Worm (Caenorhabditis elegans) whole organism, late embryonic: ENCODE measurements around the gene osm-5.

Source experiments
- C38D4.7 ChIP-seq: fragments of 200-800 bp; sonication (Bioruptor generic); optimal IDR thresholded peaks from 2 replicates; lab custom pipeline; 2018; ENCODE audit warnings: mild to moderate bottlenecking, missing genetic modification characterization, moderate library complexity, missing compliant biosample characterization
- K02D7.2 ChIP-seq: sonication (generic microtip); optimal IDR thresholded peaks from 2 replicates; lab custom pipeline; 2017; ENCODE audit warnings: mild to moderate bottlenecking, missing genetic modification characterization, missing compliant biosample characterization
- K09A11.1 ChIP-seq: sonication (generic microtip); optimal IDR thresholded peaks from 2 replicates; lab custom pipeline; 2017; ENCODE audit warnings: antibody characterized with exemption, mild to moderate bottlenecking, missing genetic modification characterization, missing compliant biosample characterization; ENCODE audit not compliant: insufficient read depth
- Y22D7AL.16 ChIP-seq: sonication (generic microtip); optimal IDR thresholded peaks from 2 replicates; lab custom pipeline; 2016; ENCODE audit warnings: missing genetic modification characterization, missing compliant biosample characterization
- ahr-1 ChIP-seq: sonication (generic microtip); optimal IDR thresholded peaks from 2 replicates; lab custom pipeline; 2016; ENCODE audit warnings: missing genetic modification characterization, missing compliant biosample characterization
- ama-1 ChIP-seq: fragments of 150-350 bp; optimal IDR thresholded peaks from 2 replicates; lab custom pipeline; 2014
- ceh-18 ChIP-seq: sonication (generic microtip); optimal IDR thresholded peaks from 2 replicates; lab custom pipeline; 2016; ENCODE audit warnings: missing genetic modification characterization, missing compliant biosample characterization
- ceh-19 ChIP-seq: fragments of 200-800 bp; sonication (Bioruptor generic); optimal IDR thresholded peaks from 2 replicates; lab custom pipeline; 2018; ENCODE audit warnings: mild to moderate bottlenecking, missing genetic modification characterization, missing compliant biosample characterization
- ceh-2 ChIP-seq: sonication (generic microtip); optimal IDR thresholded peaks from 2 replicates; lab custom pipeline; 2016; ENCODE audit warnings: missing genotype, missing genetic modification characterization, missing compliant biosample characterization
- ceh-34 ChIP-seq: sonication (generic microtip); optimal IDR thresholded peaks from 2 replicates; lab custom pipeline; 2016; ENCODE audit warnings: mild to moderate bottlenecking, missing genetic modification characterization, missing compliant biosample characterization
- ceh-45 ChIP-seq: fragments of 200-800 bp; sonication (Bioruptor generic); IDR thresholded peaks from 2 replicates; pipeline ENCODE4 v1.3.6; 2022; ENCODE audit warnings: missing genetic modification reagents, missing genetic modification characterization, missing compliant biosample characterization
- ceh-48 ChIP-seq: sonication (generic microtip); optimal IDR thresholded peaks from 2 replicates; lab custom pipeline; 2016; ENCODE audit warnings: missing genetic modification characterization, inconsistent platforms, missing compliant biosample characterization
- ceh-6 ChIP-seq: fragments of 200-800 bp; sonication (Bioruptor generic); optimal IDR thresholded peaks from 2 replicates; lab custom pipeline; 2018; ENCODE audit warnings: mild to moderate bottlenecking, missing genetic modification characterization, missing compliant biosample characterization
- ceh-9 ChIP-seq: sonication (generic microtip); optimal IDR thresholded peaks from 2 replicates; lab custom pipeline; 2016; ENCODE audit warnings: mild to moderate bottlenecking, missing genetic modification characterization, inconsistent platforms, missing compliant biosample characterization
- dmd-4 ChIP-seq: sonication (generic microtip); optimal IDR thresholded peaks from 2 replicates; lab custom pipeline; 2016; ENCODE audit warnings: borderline replicate concordance, missing genetic modification characterization, missing compliant biosample characterization
- elt-2 ChIP-seq: sonication (generic microtip); optimal IDR thresholded peaks from 2 replicates; lab custom pipeline; 2016; ENCODE audit warnings: missing genetic modification reagents, missing genetic modification characterization, missing compliant biosample characterization
- eyg-1 ChIP-seq: sonication (generic microtip); optimal IDR thresholded peaks from 2 replicates; lab custom pipeline; 2016; ENCODE audit warnings: missing genotype, missing genetic modification characterization, missing compliant biosample characterization
- fax-1 ChIP-seq: sonication (generic microtip); optimal IDR thresholded peaks from 2 replicates; lab custom pipeline; 2016; ENCODE audit warnings: missing genotype, missing genetic modification characterization, missing compliant biosample characterization
- fkh-6 ChIP-seq: sonication (generic microtip); optimal IDR thresholded peaks from 2 replicates; lab custom pipeline; 2016; ENCODE audit warnings: missing genetic modification characterization, missing compliant biosample characterization
- gmeb-2 ChIP-seq: sonication (generic microtip); optimal IDR thresholded peaks from 2 replicates; lab custom pipeline; 2016; ENCODE audit warnings: missing genetic modification characterization, inconsistent platforms, missing compliant biosample characterization
- hlh-6 ChIP-seq: sonication (generic microtip); optimal IDR thresholded peaks from 2 replicates; lab custom pipeline; 2016; ENCODE audit warnings: missing genotype, missing genetic modification characterization, missing compliant biosample characterization
- lim-6 ChIP-seq: sonication (generic microtip); optimal IDR thresholded peaks from 2 replicates; lab custom pipeline; 2016; ENCODE audit warnings: missing genetic modification characterization, missing compliant biosample characterization
- mec-3 ChIP-seq: sonication (generic microtip); optimal IDR thresholded peaks from 2 replicates; lab custom pipeline; 2016; ENCODE audit warnings: borderline replicate concordance, missing genetic modification characterization, missing compliant biosample characterization
- nfya-1 ChIP-seq: sonication (generic microtip); optimal IDR thresholded peaks from 2 replicates; lab custom pipeline; 2017; ENCODE audit warnings: missing genetic modification characterization, mild to moderate bottlenecking, missing compliant biosample characterization, antibody characterized with exemption, moderate library complexity
- nhr-11 ChIP-seq: fragments of 150-350 bp; optimal IDR thresholded peaks from 2 replicates; lab custom pipeline; 2014; ENCODE audit warnings: missing biosample characterization, missing genetic modification characterization
- nhr-232 ChIP-seq: sonication (generic microtip); optimal IDR thresholded peaks from 2 replicates; lab custom pipeline; 2016; ENCODE audit warnings: missing genetic modification characterization, missing compliant biosample characterization
- pax-1 ChIP-seq: fragments of 150-350 bp; optimal IDR thresholded peaks from 2 replicates; lab custom pipeline; 2014; ENCODE audit warnings: missing biosample characterization, missing genetic modification characterization
- pha-2 ChIP-seq: sonication (generic microtip); optimal IDR thresholded peaks from 2 replicates; lab custom pipeline; 2017; ENCODE audit warnings: mild to moderate bottlenecking, missing genetic modification characterization, missing compliant biosample characterization
- pha-4 ChIP-seq: fragments of 150-350 bp; optimal IDR thresholded peaks from 2 replicates; lab custom pipeline; 2018; ENCODE audit warnings: missing biosample characterization, missing genetic modification reagents, missing genetic modification characterization
- pros-1 ChIP-seq: fragments of 150-350 bp; optimal IDR thresholded peaks from 2 replicates; lab custom pipeline; 2014; ENCODE audit warnings: missing biosample characterization, missing genetic modification reagents, missing genetic modification characterization
- rnt-1 ChIP-seq: sonication (generic microtip); optimal IDR thresholded peaks from 2 replicates; lab custom pipeline; 2016; ENCODE audit warnings: missing genetic modification characterization, missing compliant biosample characterization
- sdc-2 ChIP-seq: sonication (generic microtip); optimal IDR thresholded peaks from 2 replicates; lab custom pipeline; 2016; ENCODE audit warnings: missing genotype, missing genetic modification characterization, missing compliant biosample characterization
- sox-2 ChIP-seq: fragments of 200-800 bp; sonication (Bioruptor generic); IDR thresholded peaks from 2 replicates; pipeline ENCODE4 v1.3.6; 2022; ENCODE audit warnings: missing genetic modification reagents, missing genetic modification characterization, missing compliant biosample characterization
- syd-9 ChIP-seq: sonication (generic microtip); optimal IDR thresholded peaks from 2 replicates; lab custom pipeline; 2016; ENCODE audit warnings: mild to moderate bottlenecking, missing genetic modification characterization, moderate library complexity, missing compliant biosample characterization
- unc-3 ChIP-seq, 2 experiments: fragments of 200-800 bp in 1 of 2; sonication (Bioruptor generic) in 1 of 2; sonication (generic microtip) in 1 of 2; conservative IDR thresholded peaks in 1 of 2; optimal IDR thresholded peaks in 1 of 2; 2 replicates each; pipeline versions ENCODE4 v1.3.6 to Lab custom; 2016 to 2022; ENCODE audit warnings: missing compliant biosample characterization in 2 of 2, missing genetic modification characterization in 2 of 2, missing genetic modification reagents in 1 of 2
- unc-42 ChIP-seq: sonication (generic microtip); optimal IDR thresholded peaks from 2 replicates; lab custom pipeline; 2016; ENCODE audit warnings: missing genotype, missing genetic modification characterization, missing compliant biosample characterization
- unc-55 ChIP-seq: sonication (generic microtip); optimal IDR thresholded peaks from 2 replicates; lab custom pipeline; 2017; ENCODE audit warnings: missing biosample characterization, missing genetic modification reagents, missing genetic modification characterization
- zip-5 ChIP-seq: sonication (generic microtip); optimal IDR thresholded peaks from 2 replicates; lab custom pipeline; 2016; ENCODE audit warnings: missing genetic modification characterization, missing compliant biosample characterization
- ztf-16 ChIP-seq: sonication (generic microtip); optimal IDR thresholded peaks from 2 replicates; lab custom pipeline; 2017; ENCODE audit warnings: missing genetic modification characterization, missing compliant biosample characterization

osm-5 gene

ce11 chrX:2983996-2984395, at the start of gene osm-5:
Gene osm-5, plus strand, starts transcription at chrX:2984263.
- no peak for TF ChIP-seq ama-1 (lab: Kevin White, UChicago)
- no peak for TF ChIP-seq Y22D7AL.16 (tag; lab: Kevin White, UChicago)

- peak; percentile 71 for TF ChIP-seq unc-42 (tag; lab: Kevin White, UChicago)
- no peak for TF ChIP-seq unc-55
- TF ChIP-seq K02D7.2 = no peak
- no peak for TF ChIP-seq ceh-48 (tag; lab: Kevin White, UChicago)
- no peak for TF ChIP-seq nhr-11 (tag; lab: Kevin White, UChicago)
- TF ChIP-seq zip-5 (tag; lab: Kevin White, UChicago) = no peak
- TF ChIP-seq unc-3 (GFP tag; conservative IDR thresholded peaks at IDR 0.05; lab: Robert Waterston, UW) = no peak
- no peak for TF ChIP-seq unc-3 (tag; optimal IDR thresholded peaks at IDR 0.05; lab: Kevin White, UChicago)
- no peak for TF ChIP-seq mec-3 (tag; lab: Kevin White, UChicago)
- no peak for TF ChIP-seq rnt-1
- peak; percentile 36 for TF ChIP-seq ceh-18
Observed at ce11 chrX:2939085-2939484, 45.0 kb upstream of the osm-5 start.

ce11 chrX:2939526-2939925, 44.5 kb upstream of the osm-5 start:
- TF ChIP-seq nhr-232 = no peak
- TF ChIP-seq pros-1 (tag; lab: Kevin White, UChicago) = no peak
- TF ChIP-seq fax-1 = no peak
- no peak for TF ChIP-seq nfya-1 (tag; lab: Kevin White, UChicago)
- TF ChIP-seq gmeb-2 (tag; lab: Kevin White, UChicago) = no peak
- TF ChIP-seq hlh-6 (tag; lab: Kevin White, UChicago) = no peak
- TF ChIP-seq lim-6 = no peak
- no peak for TF ChIP-seq ceh-2 (tag; lab: Kevin White, UChicago)
- no peak for TF ChIP-seq ceh-19 (GFP tag; lab: Kevin White, UChicago)
- TF ChIP-seq ceh-6 = no peak
- no peak for TF ChIP-seq ztf-16 (tag; lab: Kevin White, UChicago)
- TF ChIP-seq, all 69 proteins: peak for 0

- TF ChIP-seq zip-5 (tag; lab: Kevin White, UChicago) = no peak
- TF ChIP-seq sdc-2 = peak; percentile 64
- no peak for TF ChIP-seq rnt-1
- no peak for TF ChIP-seq pax-1 (tag; lab: Kevin White, UChicago)
- no peak for TF ChIP-seq C38D4.7 (GFP tag; lab: Kevin White, UChicago)
Observed at ce11 chrX:2940572-2940971, 43.5 kb upstream of the osm-5 start, which contains the start of gene pfk-1.1. Gene pfk-1.1, plus strand, starts transcription at chrX:2940872.

ce11 chrX:2942327-2942726, 41.7 kb upstream of the osm-5 start:
- TF ChIP-seq syd-9 (no peak), pax-1 (tag; lab: Kevin White, UChicago) (no peak), ahr-1 (tag; lab: Kevin White, UChicago) (no peak), nfya-1 (tag; lab: Kevin White, UChicago) (no peak), sox-2 (no peak), sdc-2 (no peak), fkh-6 (tag; lab: Kevin White, UChicago) (no peak), pha-2 (tag; lab: Kevin White, UChicago) (no peak), elt-2 (tag; lab: Kevin White, UChicago) (no peak), eyg-1 (tag; lab: Kevin White, UChicago) (no peak), ceh-45 (GFP tag; lab: Robert Waterston, UW) (no peak), ceh-2 (tag; lab: Kevin White, UChicago) (no peak), K09A11.1 (no peak), ceh-34 (tag; lab: Kevin White, UChicago) (no peak), ceh-9 (no peak), pha-4 (tag; lab: Kevin White, UChicago) (no peak), dmd-4 (tag; lab: Kevin White, UChicago) (no peak), ceh-48 (tag; lab: Kevin White, UChicago) (no peak), unc-55 (no peak)
